Worm (Caenorhabditis elegans) whole organism, L2 larva: ENCODE data around the gene K09F6.3.

Experiments used
- F13H6.1 ChIP-seq: sonication (generic microtip); optimal IDR thresholded peaks from 2 replicates; lab custom pipeline; 2016; ENCODE audit warnings: missing genetic modification characterization, missing compliant biosample characterization
- R02D3.7 ChIP-seq: fragments of 150-350 bp; optimal IDR thresholded peaks from 2 replicates; lab custom pipeline; 2014; ENCODE audit warnings: missing biosample characterization, missing genetic modification characterization
- alr-1 ChIP-seq: fragments of 150-350 bp; optimal IDR thresholded peaks from 2 replicates; lab custom pipeline; 2014; ENCODE audit warnings: missing biosample characterization, missing genetic modification characterization
- mdl-1 ChIP-seq, 2 experiments: fragments of 150-350 bp in 1 of 2; sonication (generic microtip) in 1 of 2; optimal IDR thresholded peaks; 2 replicates each; lab custom pipeline; 2017; ENCODE audit warnings: missing biosample characterization in 2 of 2, missing genetic modification characterization in 2 of 2
- nhr-237 ChIP-seq: fragments of 150-350 bp; optimal IDR thresholded peaks from 2 replicates; lab custom pipeline; 2014; ENCODE audit warnings: missing biosample characterization, missing genetic modification characterization

ce11 chrII:2292027-2292426 is 37.1 kb downstream of the K09F6.3 start, which contains the start of gene K09F6.7:
- TF ChIP-seq F13H6.1 (tag; lab: Kevin White, UChicago) (no peak), nhr-237 (tag; lab: Kevin White, UChicago) (no peak), mdl-1 (tag; optimal IDR thresholded peaks at IDR 0.05; lab: Kevin White, UChicago) (no peak), alr-1 (tag; lab: Kevin White, UChicago) (no peak), R02D3.7 (no peak)
